Worm (Caenorhabditis elegans) whole organism, L4 larva: ENCODE results near the gene kin-2.

Experiments used
- F10B5.3 ChIP-seq: sonication (generic microtip); optimal IDR thresholded peaks from 2 replicates; lab custom pipeline; 2016; ENCODE audit warnings: mild to moderate bottlenecking, missing genetic modification characterization, missing compliant biosample characterization
- F26F4.8 ChIP-seq: fragments of 200-800 bp; sonication (Bioruptor generic); conservative IDR thresholded peaks from 2 replicates; pipeline ENCODE4 v1.3.6; 2022; ENCODE audit warnings: missing genetic modification characterization, missing compliant biosample characterization
- F44E2.7 ChIP-seq: fragments of 200-800 bp; sonication (Bioruptor generic); IDR thresholded peaks from 2 replicates; pipeline ENCODE4 v2.1.2; 2022; ENCODE audit warnings: missing genetic modification characterization, missing compliant biosample characterization
- F49E8.2 ChIP-seq: sonication (generic microtip); optimal IDR thresholded peaks from 2 replicates; lab custom pipeline; 2016; ENCODE audit warnings: missing compliant biosample characterization, mild to moderate bottlenecking, missing genetic modification characterization, borderline replicate concordance
- T26A8.4 ChIP-seq: fragments of 200-800 bp; sonication (Bioruptor generic); IDR thresholded peaks from 2 replicates; pipeline ENCODE4 v1.3.6; 2022; ENCODE audit warnings: missing genetic modification characterization, missing compliant biosample characterization
- Y5F2A.4 ChIP-seq: fragments of 200-800 bp; sonication (Bioruptor generic); optimal IDR thresholded peaks from 2 replicates; lab custom pipeline; 2018; ENCODE audit warnings: mild to moderate bottlenecking, missing genetic modification characterization, missing compliant biosample characterization
- Y75B8A.6 ChIP-seq: fragments of 200-800 bp; sonication (Bioruptor generic); IDR thresholded peaks from 2 replicates; pipeline ENCODE4 v1.3.6; 2022; ENCODE audit warnings: missing genetic modification reagents, missing genetic modification characterization, missing compliant biosample characterization
- ZK337.2 ChIP-seq: fragments of 200-800 bp; sonication (Bioruptor generic); IDR thresholded peaks from 2 replicates; pipeline ENCODE4 v1.3.6; 2022; ENCODE audit warnings: missing genetic modification reagents, missing genetic modification characterization, missing compliant biosample characterization
- ama-1 ChIP-seq: fragments of 150-350 bp; optimal IDR thresholded peaks from 2 replicates; lab custom pipeline; 2014; ENCODE audit warnings: inconsistent platforms, mixed read lengths
- ceh-82 ChIP-seq: sonication (generic microtip); optimal IDR thresholded peaks from 2 replicates; lab custom pipeline; 2017; ENCODE audit warnings: missing biosample characterization, missing genetic modification characterization
- cey-2 ChIP-seq: sonication (generic microtip); optimal IDR thresholded peaks from 3 replicates; lab custom pipeline; 2017; ENCODE audit warnings: missing genetic modification characterization, mild to moderate bottlenecking, missing compliant biosample characterization, antibody characterized with exemption, borderline replicate concordance; ENCODE audit not compliant: insufficient read depth
- daf-16 ChIP-seq, 3 experiments: sonication (generic microtip); optimal IDR thresholded peaks; 2 replicates each; lab custom pipeline; 2016 to 2017; ENCODE audit warnings: missing genetic modification characterization in 3 of 3, missing genetic modification reagents in 3 of 3, mild to moderate bottlenecking in 2 of 3, missing compliant biosample characterization in 2 of 3, missing biosample characterization in 1 of 3, moderate library complexity in 1 of 3
- daf-8 ChIP-seq: fragments of 200-800 bp; sonication (Bioruptor generic); IDR thresholded peaks from 2 replicates; pipeline ENCODE4 v1.3.6; 2022; ENCODE audit warnings: missing genetic modification characterization, missing compliant biosample characterization
- dmd-6 ChIP-seq: fragments of 200-800 bp; sonication (Bioruptor generic); IDR thresholded peaks from 2 replicates; pipeline ENCODE4 v1.3.6; 2022; ENCODE audit warnings: missing genetic modification reagents, missing genetic modification characterization, missing compliant biosample characterization
- dmd-8 ChIP-seq: fragments of 200-800 bp; sonication (Bioruptor generic); IDR thresholded peaks from 2 replicates; pipeline ENCODE4 v1.3.6; 2022; ENCODE audit warnings: missing genetic modification characterization, missing compliant biosample characterization
- dmd-9 ChIP-seq: fragments of 200-800 bp; sonication (Bioruptor generic); IDR thresholded peaks from 2 replicates; pipeline ENCODE4 v1.3.6; 2022; ENCODE audit warnings: missing genetic modification reagents, missing genetic modification characterization, missing compliant biosample characterization
- dpl-1 ChIP-seq: fragments of 150-350 bp; optimal IDR thresholded peaks from 2 replicates; lab custom pipeline; 2014; ENCODE audit warnings: missing biosample characterization, missing genetic modification reagents, missing genetic modification characterization
- egl-27 ChIP-seq: sonication (generic microtip); optimal IDR thresholded peaks from 3 replicates; lab custom pipeline; 2017; ENCODE audit warnings: missing biosample characterization, missing genetic modification reagents, missing genetic modification characterization
- fos-1 ChIP-seq: fragments of 150-350 bp; optimal IDR thresholded peaks from 2 replicates; lab custom pipeline; 2014; ENCODE audit warnings: missing biosample characterization, missing genetic modification characterization
- gei-8 ChIP-seq: fragments of 200-800 bp; sonication (Bioruptor generic); optimal IDR thresholded peaks from 2 replicates; lab custom pipeline; 2018; ENCODE audit warnings: mild to moderate bottlenecking, missing genetic modification characterization, missing compliant biosample characterization
- hlh-11 ChIP-seq: fragments of 200-800 bp; sonication (Bioruptor generic); optimal IDR thresholded peaks from 2 replicates; lab custom pipeline; 2018; ENCODE audit warnings: mild to moderate bottlenecking, missing genetic modification characterization, missing compliant biosample characterization
- hmg-1.1 ChIP-seq: fragments of 200-800 bp; sonication (Bioruptor generic); IDR thresholded peaks from 2 replicates; pipeline ENCODE4 v1.3.6; 2022; ENCODE audit warnings: missing genetic modification reagents, missing genetic modification characterization, missing compliant biosample characterization
- lim-7 ChIP-seq: fragments of 200-800 bp; sonication (Bioruptor generic); IDR thresholded peaks from 2 replicates; pipeline ENCODE4 v1.3.6; 2022; ENCODE audit warnings: missing genetic modification characterization, missing compliant biosample characterization
- lin-29 ChIP-seq: fragments of 200-800 bp; sonication (Bioruptor generic); IDR thresholded peaks from 2 replicates; pipeline ENCODE4 v1.3.6; 2022; ENCODE audit warnings: missing genetic modification reagents, missing genetic modification characterization, missing compliant biosample characterization
- lin-38 ChIP-seq: fragments of 200-800 bp; sonication (Bioruptor generic); IDR thresholded peaks from 2 replicates; pipeline ENCODE4 v1.3.6; 2022; ENCODE audit warnings: missing genetic modification reagents, missing genetic modification characterization, missing compliant biosample characterization
- lin-39 ChIP-seq: fragments of 150-350 bp; optimal IDR thresholded peaks from 2 replicates; lab custom pipeline; 2014; ENCODE audit warnings: missing biosample characterization, missing genetic modification reagents, missing genetic modification characterization
- lsy-2 ChIP-seq, 2 experiments: fragments of 150-350 bp in 1 of 2; sonication (generic microtip) in 1 of 2; optimal IDR thresholded peaks; 2 replicates each; lab custom pipeline; 2014 to 2017; ENCODE audit warnings: missing biosample characterization in 2 of 2, missing genetic modification characterization in 2 of 2
- madf-9 ChIP-seq: fragments of 200-800 bp; sonication (Bioruptor generic); conservative IDR thresholded peaks from 2 replicates; pipeline ENCODE4 v1.3.6; 2022; ENCODE audit warnings: missing genetic modification reagents, missing genetic modification characterization, missing compliant biosample characterization
- mdt-29 ChIP-seq: fragments of 200-800 bp; sonication (Bioruptor generic); IDR thresholded peaks from 2 replicates; pipeline ENCODE4 v1.3.6; 2022; ENCODE audit warnings: missing genetic modification reagents, missing genetic modification characterization, missing compliant biosample characterization
- nhr-10 ChIP-seq: fragments of 150-350 bp; optimal IDR thresholded peaks from 2 replicates; lab custom pipeline; 2014; ENCODE audit warnings: missing biosample characterization, missing genetic modification characterization
- nhr-102 ChIP-seq: sonication (generic microtip); optimal IDR thresholded peaks from 2 replicates; lab custom pipeline; 2016; ENCODE audit warnings: mild to moderate bottlenecking, missing genetic modification characterization, moderate library complexity, missing compliant biosample characterization
- nhr-11 ChIP-seq: fragments of 150-350 bp; optimal IDR thresholded peaks from 2 replicates; lab custom pipeline; 2014; ENCODE audit warnings: missing biosample characterization, missing genetic modification characterization
- nhr-111 ChIP-seq: fragments of 200-800 bp; sonication (Bioruptor generic); optimal IDR thresholded peaks from 2 replicates; lab custom pipeline; 2018; ENCODE audit warnings: mild to moderate bottlenecking, missing genetic modification characterization, missing compliant biosample characterization
- nhr-41 ChIP-seq: fragments of 200-800 bp; sonication (Bioruptor generic); IDR thresholded peaks from 2 replicates; pipeline ENCODE4 v1.3.6; 2022; ENCODE audit warnings: missing genetic modification reagents, missing genetic modification characterization, missing compliant biosample characterization
- nhr-42 ChIP-seq: fragments of 200-800 bp; sonication (Bioruptor generic); IDR thresholded peaks from 2 replicates; pipeline ENCODE4 v1.3.6; 2022; ENCODE audit warnings: missing genetic modification characterization, missing compliant biosample characterization
- nhr-6 ChIP-seq: fragments of 150-350 bp; optimal IDR thresholded peaks from 2 replicates; lab custom pipeline; 2014; ENCODE audit warnings: missing biosample characterization, missing genetic modification characterization
- pha-4 ChIP-seq, 2 experiments: fragments of 150-350 bp in 1 of 2; fragments of 200-800 bp in 1 of 2; sonication (Bioruptor generic) in 1 of 2; IDR thresholded peaks in 1 of 2; optimal IDR thresholded peaks in 1 of 2; 2 replicates each; pipeline versions ENCODE4 v1.3.6 to Lab custom; 2014 to 2022; ENCODE audit warnings: missing genetic modification characterization in 2 of 2, missing genetic modification reagents in 2 of 2, missing biosample characterization in 1 of 2, missing compliant biosample characterization in 1 of 2
- php-3 ChIP-seq: fragments of 200-800 bp; sonication (Bioruptor generic); IDR thresholded peaks from 2 replicates; pipeline ENCODE4 v1.3.6; 2022; ENCODE audit warnings: missing genetic modification reagents, missing genetic modification characterization, missing compliant biosample characterization
- pqm-1 ChIP-seq: sonication (generic microtip); optimal IDR thresholded peaks from 2 replicates; lab custom pipeline; 2017; ENCODE audit warnings: missing biosample characterization, missing genetic modification characterization
- spr-3 ChIP-seq: fragments of 200-800 bp; sonication (Bioruptor generic); optimal IDR thresholded peaks from 2 replicates; lab custom pipeline; 2018; ENCODE audit warnings: mild to moderate bottlenecking, missing genetic modification characterization, missing compliant biosample characterization
- tag-97 ChIP-seq: fragments of 200-800 bp; sonication (Bioruptor generic); IDR thresholded peaks from 2 replicates; pipeline ENCODE4 v1.3.6; 2022; ENCODE audit warnings: missing genetic modification characterization, missing compliant biosample characterization
- tra-1 ChIP-seq: fragments of 200-800 bp; sonication (Bioruptor generic); IDR thresholded peaks from 2 replicates; pipeline ENCODE4 v1.3.6; 2022; ENCODE audit warnings: missing genetic modification reagents, missing genetic modification characterization, missing compliant biosample characterization
- unc-62 ChIP-seq, 3 experiments: fragments of 150-350 bp in 1 of 3; sonication (generic microtip); optimal IDR thresholded peaks in 2 of 3; peaks in 1 of 3; 1 replicate in 1 of 3; 2 replicates in 2 of 3; lab custom pipeline; 2014 to 2017; ENCODE audit warnings: missing biosample characterization in 3 of 3, missing genetic modification characterization in 3 of 3, missing genetic modification reagents in 3 of 3, missing genotype in 1 of 3
- zag-1 ChIP-seq: fragments of 150-350 bp; optimal IDR thresholded peaks from 2 replicates; lab custom pipeline; 2014; ENCODE audit warnings: missing biosample characterization, missing genetic modification characterization
- zfp-2 ChIP-seq: sonication (generic microtip); optimal IDR thresholded peaks from 2 replicates; lab custom pipeline; 2016; ENCODE audit warnings: mild to moderate bottlenecking, missing genetic modification characterization, missing compliant biosample characterization
- zfp-3 ChIP-seq: fragments of 200-800 bp; sonication (Bioruptor generic); conservative IDR thresholded peaks from 2 replicates; pipeline ENCODE4 v1.3.6; 2022; ENCODE audit warnings: missing genetic modification reagents, missing genetic modification characterization, missing compliant biosample characterization
- ztf-7 ChIP-seq: fragments of 150-350 bp; optimal IDR thresholded peaks from 2 replicates; lab custom pipeline; 2014; ENCODE audit warnings: missing biosample characterization, missing genetic modification characterization

The kin-2 gene

ce11 chrX:5943908-5944307 lies 33.7 kb downstream of the kin-2 start (continued):
- TF ChIP-seq cey-2 (no peak), fos-1 (tag; lab: Kevin White, UChicago) (no peak), unc-62 (GFP tag; optimal IDR thresholded peaks at IDR 0.05 in 1 of 2; lab: Kevin White, UChicago) (no peak), unc-62 (tag; optimal IDR thresholded peaks at IDR 0.05; lab: Kevin White, UChicago) (no peak), tra-1 (no peak), egl-27 (tag; lab: Kevin White, UChicago) (no peak), zfp-2 (tag; lab: Kevin White, UChicago) (no peak), dmd-6 (GFP tag; lab: Robert Waterston, UW) (0 out of 2 replicates have a peak, but pooled peaks have one; percentile 8), pqm-1 (tag; lab: Kevin White, UChicago) (no peak), T26A8.4 (no peak), Y5F2A.4 (no peak), F10B5.3 (no peak), spr-3 (GFP tag; lab: Kevin White, UChicago) (no peak), lsy-2 (tag; optimal IDR thresholded peaks at IDR 0.05; lab: Kevin White, UChicago) (peak in 1 of 2 experiments; percentile 11), ama-1 (lab: Kevin White, UChicago) (no peak), dmd-8 (GFP tag; lab: Robert Waterston, UW) (no peak), nhr-11 (tag; lab: Kevin White, UChicago) (peak; percentile 37), daf-16 (GFP tag; optimal IDR thresholded peaks at IDR 0.05; lab: Kevin White, UChicago) (peak in 1 of 2 experiments; percentile 78), daf-16 (tag; optimal IDR thresholded peaks at IDR 0.05; lab: Kevin White, UChicago) (no peak)

- TF ChIP-seq hlh-11 (tag; lab: Kevin White, UChicago) (peak; percentile 82), tra-1 (0 out of 2 replicates have a peak, but pooled peaks have one; percentile 29), ceh-82 (tag; lab: Kevin White, UChicago) (no peak), lin-38 (GFP tag; lab: Robert Waterston, UW) (no peak), F26F4.8 (GFP tag; lab: Robert Waterston, UW) (no peak), nhr-42 (no peak), gei-8 (GFP tag; lab: Kevin White, UChicago) (no peak), ztf-7 (tag; lab: Kevin White, UChicago) (no peak), F44E2.7 (no peak), dmd-9 (GFP tag; lab: Robert Waterston, UW) (no peak), pqm-1 (tag; lab: Kevin White, UChicago) (no peak), daf-16 (GFP tag; optimal IDR thresholded peaks at IDR 0.05; lab: Kevin White, UChicago) (peak in 1 of 2 experiments; percentile 93), daf-16 (tag; optimal IDR thresholded peaks at IDR 0.05; lab: Kevin White, UChicago) (peak; percentile 37), T26A8.4 (no peak), hmg-1.1 (GFP tag; lab: Robert Waterston, UW) (no peak), spr-3 (GFP tag; lab: Kevin White, UChicago) (no peak), php-3 (GFP tag; lab: Robert Waterston, UW) (no peak), lin-39 (no peak), ZK337.2 (no peak), nhr-6 (tag; lab: Kevin White, UChicago) (no peak), zag-1 (no peak), F10B5.3 (no peak), madf-9 (GFP tag; lab: Robert Waterston, UW) (no peak), Y75B8A.6 (no peak), nhr-102 (no peak), pha-4 (GFP tag; IDR thresholded peaks at IDR 0.05; lab: Robert Waterston, UW) (no peak), pha-4 (tag; optimal IDR thresholded peaks at IDR 0.05; lab: Kevin White, UChicago) (no peak), dpl-1 (GFP tag; lab: Kevin White, UChicago) (no peak), dmd-8 (GFP tag; lab: Robert Waterston, UW) (no peak), lin-29 (GFP tag; lab: Robert Waterston, UW) (no peak), F49E8.2 (no peak), daf-8 (GFP tag; lab: Robert Waterston, UW) (no peak), zfp-3 (GFP tag; lab: Robert Waterston, UW) (no peak), ama-1 (lab: Kevin White, UChicago) (no peak), nhr-10 (tag; lab: Kevin White, UChicago) (peak; percentile 7), nhr-111 (GFP tag; lab: Kevin White, UChicago) (no peak), nhr-41 (GFP tag; lab: Robert Waterston, UW) (no peak), mdt-29 (GFP tag; lab: Robert Waterston, UW) (no peak), dmd-6 (GFP tag; lab: Robert Waterston, UW) (0 out of 2 replicates have a peak, but pooled peaks have one; percentile 17), lim-7 (GFP tag; lab: Robert Waterston, UW) (no peak), tag-97 (GFP tag; lab: Robert Waterston, UW) (no peak)
Observed at ce11 chrX:5942171-5942570, 35.5 kb downstream of the kin-2 start.
